Worm (Caenorhabditis elegans) whole organism, L1 larva: Measurements from ENCODE around the gene Y39A1A.9.

Experiments
- ceh-82 ChIP-seq, 3 experiments: fragments of 150-350 bp in 1 of 3; sonication (generic microtip) in 2 of 3; optimal IDR thresholded peaks; 2 replicates each; lab custom pipeline; 2014 to 2017; ENCODE audit warnings: missing biosample characterization in 3 of 3, missing genetic modification characterization in 3 of 3
- egl-27 ChIP-seq, 2 experiments: fragments of 150-350 bp in 1 of 2; sonication (generic microtip); optimal IDR thresholded peaks; 3 replicates each; lab custom pipeline; 2017 to 2018; ENCODE audit warnings: missing biosample characterization in 2 of 2, missing genetic modification characterization in 2 of 2, missing genetic modification reagents in 2 of 2
- elt-3 ChIP-seq, 6 experiments: fragments of 150-350 bp in 1 of 6; sonication (generic microtip); optimal IDR thresholded peaks; 2 replicates each; lab custom pipeline; 2017 to 2018; ENCODE audit warnings: missing biosample characterization in 6 of 6, missing genetic modification characterization in 6 of 6, inconsistent platforms in 1 of 6
- ets-5 ChIP-seq: fragments of 200-800 bp; sonication (Bioruptor generic); IDR thresholded peaks from 2 replicates; pipeline ENCODE4 v1.3.6; 2022; ENCODE audit warnings: missing genetic modification characterization, missing compliant biosample characterization
- lsy-2 ChIP-seq, 2 experiments: fragments of 150-350 bp; optimal IDR thresholded peaks; 2 replicates each; lab custom pipeline; 2014; ENCODE audit warnings: missing biosample characterization in 2 of 2, missing genetic modification characterization in 2 of 2
- mep-1 ChIP-seq: fragments of 150-350 bp; optimal IDR thresholded peaks from 2 replicates; lab custom pipeline; 2014; ENCODE audit warnings: missing biosample characterization, missing genetic modification characterization
- nhr-76 ChIP-seq: sonication (generic microtip); optimal IDR thresholded peaks from 2 replicates; lab custom pipeline; 2017; ENCODE audit warnings: missing biosample characterization, missing genetic modification characterization
- unc-86 ChIP-seq: sonication (generic microtip); optimal IDR thresholded peaks from 2 replicates; lab custom pipeline; 2016; ENCODE audit warnings: missing genetic modification characterization, missing compliant biosample characterization
- ztf-4 ChIP-seq: fragments of 150-350 bp; optimal IDR thresholded peaks from 2 replicates; lab custom pipeline; 2014; ENCODE audit warnings: missing biosample characterization, missing genetic modification characterization

DNA sequence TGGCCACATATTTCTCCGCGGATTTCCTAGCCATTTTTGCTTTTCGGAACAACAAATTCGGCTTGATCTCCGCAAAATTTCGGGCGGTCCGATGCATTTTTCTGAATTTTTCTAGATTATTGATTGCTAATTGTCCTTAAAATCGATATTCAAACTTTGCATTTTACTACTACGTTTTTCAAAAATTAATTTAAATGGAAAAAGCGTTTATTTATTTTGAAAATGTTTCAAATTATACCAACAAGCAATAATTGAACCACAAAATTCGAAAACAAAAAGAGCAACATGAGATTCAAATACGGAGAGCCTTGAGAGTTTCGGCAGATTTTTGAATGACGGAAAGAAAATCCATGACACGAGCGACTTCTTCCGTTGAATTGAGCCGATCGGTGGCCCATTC is 38.2 kb downstream of the Y39A1A.9 start, which contains the start of gene Y45F3A.9:
- TF ChIP-seq ets-5 (GFP tag; lab: Robert Waterston, UW) (no peak), lsy-2 (tag; optimal IDR thresholded peaks at IDR 0.05; lab: Kevin White, UChicago) (no peak), nhr-76 (tag; lab: Kevin White, UChicago) (no peak), unc-86 (tag; lab: Kevin White, UChicago) (no peak), ceh-82 (tag; optimal IDR thresholded peaks at IDR 0.05; lab: Kevin White, UChicago) (no peak), ztf-4 (tag; lab: Kevin White, UChicago) (no peak), egl-27 (tag; optimal IDR thresholded peaks at IDR 0.05; lab: Kevin White, UChicago) (no peak), mep-1 (tag; lab: Kevin White, UChicago) (no peak), elt-3 (tag; optimal IDR thresholded peaks at IDR 0.05; lab: Kevin White, UChicago) (no peak)
